Fruit fly (Drosophila melanogaster): ENCODE data around the gene SLIRP2.
A peak's percentile ranks its signal among the peaks of the same experiment; 100 is the strongest.

SLIRP2 gene

dm6 chr3R:8669029-8669707 is 18.3 kb downstream of the SLIRP2 start (continued):
- TF ChIP-seq Sox102F (GFP tag; optimal IDR thresholded peaks at IDR 0.05) (peak; percentile 97), Meics (GFP tag; optimal IDR thresholded peaks at IDR 0.05) (peak; percentile 98), nerfin-2 (GFP tag; IDR thresholded peaks at IDR 0.05; ENCODE audit: partially characterized antibody) (peak; percentile 15; the same call in 1 of the 2 replicates), Poxn (GFP tag; IDR thresholded peaks at IDR 0.05) (peak; percentile 68), CG6689 (GFP tag; IDR thresholded peaks at IDR 0.05) (peak; percentile 97), kni (GFP tag; optimal IDR thresholded peaks at IDR 0.05) (peak; percentile 87), CG18599 (GFP tag; optimal IDR thresholded peaks at IDR 0.05) (peak; percentile 99), ind (GFP tag; optimal IDR thresholded peaks at IDR 0.05) (peak; percentile 97), E2f2 (GFP tag; IDR thresholded peaks at IDR 0.05) (peak; percentile 84), Hmr (GFP tag; optimal IDR thresholded peaks at IDR 0.05) (peak; percentile 99), CG6813 (GFP tag; optimal IDR thresholded peaks at IDR 0.05) (peak; percentile 99), CG12299 (tag; optimal IDR thresholded peaks at IDR 0.05) (peak; percentile 97), h (optimal IDR thresholded peaks at IDR 0.05) (no peak), br (optimal IDR thresholded peaks at IDR 0.05) (no peak), slp2 (GFP tag; optimal IDR thresholded peaks at IDR 0.05) (peak; percentile 96), Camta (GFP tag; optimal IDR thresholded peaks at IDR 0.05) (peak; percentile 96), CG15514 (GFP tag; optimal IDR thresholded peaks at IDR 0.05) (peak; percentile 95), tx (GFP tag; optimal IDR thresholded peaks at IDR 0.05) (peak; percentile 96), CG11696 (GFP tag; IDR thresholded peaks at IDR 0.05) (peak; percentile 100), CG10654 (GFP tag; optimal IDR thresholded peaks at IDR 0.05) (peak; percentile 96), Antp (GFP tag; optimal IDR thresholded peaks at IDR 0.05) (peak; percentile 96), lov (optimal IDR thresholded peaks at IDR 0.05) (no peak), lov (GFP tag; IDR thresholded peaks at IDR 0.05) (peak; percentile 94), CG18476 (GFP tag; optimal IDR thresholded peaks at IDR 0.05) (peak; percentile 98), CG3281 (GFP tag; optimal IDR thresholded peaks at IDR 0.05) (peak; percentile 99), pzg (GFP tag; optimal IDR thresholded peaks at IDR 0.05) (peak; percentile 66), zf30C (GFP tag; optimal IDR thresholded peaks at IDR 0.05) (peak; percentile 45), ap (GFP tag; IDR thresholded peaks at IDR 0.05) (peak; percentile 95), CG6765 (GFP tag; optimal IDR thresholded peaks at IDR 0.05) (peak; percentile 98), CG12219 (GFP tag; optimal IDR thresholded peaks at IDR 0.05) (peak; percentile 99), CG12744 (GFP tag; optimal IDR thresholded peaks at IDR 0.05) (peak; percentile 97), CG14441 (GFP tag; IDR thresholded peaks at IDR 0.05) (peak; percentile 95), HmgD (GFP tag; optimal IDR thresholded peaks at IDR 0.05) (peak; percentile 95), ara (GFP tag; IDR thresholded peaks at IDR 0.05) (peak; percentile 98), CG17612 (GFP tag; IDR thresholded peaks at IDR 0.05) (peak; percentile 90), sisA (GFP tag; IDR thresholded peaks at IDR 0.05) (peak; percentile 95), Trl (optimal IDR thresholded peaks at IDR 0.05) (peak; percentile 78 to 85), Trl (GFP tag; optimal IDR thresholded peaks at IDR 0.05) (peak; percentile 98), Doc2 (GFP tag; IDR thresholded peaks at IDR 0.05) (peak; percentile 55; the same call in 1 of the 2 replicates), CG10209 (GFP tag; optimal IDR thresholded peaks at IDR 0.05) (peak; percentile 98), CoRest (tag; optimal IDR thresholded peaks at IDR 0.05) (peak; percentile 97), Ets97D (GFP tag; optimal IDR thresholded peaks at IDR 0.05) (peak; percentile 92), Deaf1 (tag; optimal IDR thresholded peaks at IDR 0.05) (peak; percentile 95), CG12236 (GFP tag; optimal IDR thresholded peaks at IDR 0.05) (peak; percentile 95), trem (tag; optimal IDR thresholded peaks at IDR 0.05) (peak; percentile 96), CG9437 (GFP tag; optimal IDR thresholded peaks at IDR 0.05) (peak; percentile 91), NK7.1 (GFP tag; optimal IDR thresholded peaks at IDR 0.05) (peak; percentile 96), org-1 (GFP tag; optimal IDR thresholded peaks at IDR 0.05) (peak; percentile 97), cad (GFP tag; optimal IDR thresholded peaks at IDR 0.05) (no peak), tna (GFP tag; IDR thresholded peaks at IDR 0.05; ENCODE audit: partially characterized antibody) (no peak; the same call in none of the 2 replicates), H15 (GFP tag; IDR thresholded peaks at IDR 0.05) (peak; percentile 95)

Measured in whole organism, embryonic.